Worm (Caenorhabditis elegans): ENCODE data around the gene ZK1290.13.

ce11 chrII:7519221-7519620, 15.6 kb upstream of the ZK1290.13 start, which contains the start of gene glb-9:
- no peak for TF ChIP-seq him-1 (tag; optimal IDR thresholded peaks at IDR 0.05)
- no peak for TF ChIP-seq W03F9.2 (tag; optimal IDR thresholded peaks at IDR 0.05)
- no peak for TF ChIP-seq dao-5 (tag; optimal IDR thresholded peaks at IDR 0.05)
